Fruit fly (Drosophila melanogaster) whole organism, adult: ENCODE measurements around the gene cav.

ENCODE experiments used
- CG14711 ChIP-seq: fragments of 200-800 bp; sonication (Bioruptor generic); optimal IDR thresholded peaks from 2 replicates; lab custom pipeline; 2018; ENCODE audit warnings: missing biosample characterization, mild to moderate bottlenecking, missing genetic modification characterization, moderate library complexity
- CG33017 ChIP-seq: fragments of 200-800 bp; sonication (Bioruptor generic); optimal IDR thresholded peaks from 2 replicates; lab custom pipeline; 2018; ENCODE audit warnings: missing biosample characterization, mild to moderate bottlenecking, missing genetic modification characterization, moderate library complexity
- CG5204 ChIP-seq: fragments of 200-800 bp; sonication (Bioruptor generic); optimal IDR thresholded peaks from 2 replicates; lab custom pipeline; 2016; ENCODE audit warnings: missing biosample characterization, missing genetic modification characterization
- CG7045 ChIP-seq: fragments of 200-800 bp; sonication (Bioruptor generic); optimal IDR thresholded peaks from 2 replicates; lab custom pipeline; 2017; ENCODE audit warnings: missing biosample characterization, mild to moderate bottlenecking, missing genetic modification characterization
- Clk ChIP-seq: fragments of 200-800 bp; sonication (Bioruptor generic); optimal IDR thresholded peaks from 2 replicates; lab custom pipeline; 2017; ENCODE audit warnings: missing biosample characterization, missing genetic modification characterization
- bab1 ChIP-seq: fragments of 200-800 bp; sonication (Bioruptor generic); optimal IDR thresholded peaks from 3 replicates; lab custom pipeline; 2019; ENCODE audit warnings: missing biosample characterization, mild to moderate bottlenecking, missing genetic modification characterization, moderate library complexity
- tj ChIP-seq: fragments of 200-800 bp; sonication (Bioruptor generic); optimal IDR thresholded peaks from 3 replicates; lab custom pipeline; 2017; ENCODE audit warnings: missing biosample characterization, mild to moderate bottlenecking, missing genetic modification characterization, moderate library complexity

DNA sequence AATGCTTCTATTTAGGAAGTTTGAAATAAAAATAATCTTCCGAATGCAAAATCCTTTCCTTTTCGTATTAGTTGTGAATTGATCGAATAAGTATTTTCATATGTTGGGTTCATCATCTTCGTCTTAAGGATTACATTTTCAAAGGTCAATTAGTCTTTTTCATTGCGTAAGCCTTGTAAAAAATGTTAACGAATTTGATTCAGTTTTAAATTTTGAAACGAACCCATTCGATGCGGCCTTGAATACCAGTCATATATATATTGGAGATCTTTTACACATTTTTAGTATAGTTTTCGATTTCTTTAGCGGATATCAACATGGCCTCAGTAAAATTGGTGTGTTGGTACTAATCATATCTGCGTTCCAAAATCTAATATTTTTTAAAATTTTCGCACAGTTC, 7.8 kb downstream of the cav start, which contains the start of gene Acp95EF:
- TF ChIP-seq CG5204 (GFP tag; lab: Kevin White, UChicago) (no peak), CG33017 (tag; lab: Kevin White, UChicago) (no peak), CG14711 (tag; lab: Kevin White, UChicago) (no peak), bab1 (GFP tag; lab: Kevin White, UChicago) (no peak), CG7045 (GFP tag; lab: Kevin White, UChicago) (no peak), Clk (GFP tag; lab: Kevin White, UChicago) (no peak), tj (GFP tag; lab: Kevin White, UChicago) (no peak)
